Worm (Caenorhabditis elegans): ENCODE measurements around the gene mrpl-11.

DNA sequence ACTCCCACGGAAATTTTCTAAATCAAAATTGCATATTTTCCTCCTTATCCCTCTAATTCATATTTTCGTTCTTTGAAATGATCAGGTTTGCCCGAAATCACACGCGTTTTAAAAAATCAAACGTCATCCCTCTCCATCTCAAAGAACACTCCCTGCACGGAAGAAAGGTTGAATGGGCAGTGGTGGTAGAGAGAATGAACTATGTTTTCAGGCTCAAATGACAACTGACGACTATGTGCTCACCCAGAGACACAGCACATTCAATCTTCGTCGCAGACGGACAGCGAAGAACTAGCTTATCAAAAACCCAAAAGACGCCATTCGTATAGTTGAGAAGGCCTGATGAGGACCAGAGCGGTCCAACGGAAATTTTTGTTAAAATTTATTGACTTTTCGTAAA, 22.3 kb downstream of the mrpl-11 start:
- TF ChIP-seq unc-62 (GFP tag; optimal IDR thresholded peaks at IDR 0.05) = no peak
- no peak for TF ChIP-seq mep-1 (tag; optimal IDR thresholded peaks at IDR 0.05)
- no peak for TF ChIP-seq nhr-76 (tag; optimal IDR thresholded peaks at IDR 0.05)
- no peak for TF ChIP-seq pha-4 (tag; optimal IDR thresholded peaks at IDR 0.05)
- no peak for TF ChIP-seq hlh-1 (tag; optimal IDR thresholded peaks at IDR 0.05)
